Fruit fly (Drosophila melanogaster): Measurements from ENCODE around the gene Ir94c.

The Ir94c gene

DNA sequence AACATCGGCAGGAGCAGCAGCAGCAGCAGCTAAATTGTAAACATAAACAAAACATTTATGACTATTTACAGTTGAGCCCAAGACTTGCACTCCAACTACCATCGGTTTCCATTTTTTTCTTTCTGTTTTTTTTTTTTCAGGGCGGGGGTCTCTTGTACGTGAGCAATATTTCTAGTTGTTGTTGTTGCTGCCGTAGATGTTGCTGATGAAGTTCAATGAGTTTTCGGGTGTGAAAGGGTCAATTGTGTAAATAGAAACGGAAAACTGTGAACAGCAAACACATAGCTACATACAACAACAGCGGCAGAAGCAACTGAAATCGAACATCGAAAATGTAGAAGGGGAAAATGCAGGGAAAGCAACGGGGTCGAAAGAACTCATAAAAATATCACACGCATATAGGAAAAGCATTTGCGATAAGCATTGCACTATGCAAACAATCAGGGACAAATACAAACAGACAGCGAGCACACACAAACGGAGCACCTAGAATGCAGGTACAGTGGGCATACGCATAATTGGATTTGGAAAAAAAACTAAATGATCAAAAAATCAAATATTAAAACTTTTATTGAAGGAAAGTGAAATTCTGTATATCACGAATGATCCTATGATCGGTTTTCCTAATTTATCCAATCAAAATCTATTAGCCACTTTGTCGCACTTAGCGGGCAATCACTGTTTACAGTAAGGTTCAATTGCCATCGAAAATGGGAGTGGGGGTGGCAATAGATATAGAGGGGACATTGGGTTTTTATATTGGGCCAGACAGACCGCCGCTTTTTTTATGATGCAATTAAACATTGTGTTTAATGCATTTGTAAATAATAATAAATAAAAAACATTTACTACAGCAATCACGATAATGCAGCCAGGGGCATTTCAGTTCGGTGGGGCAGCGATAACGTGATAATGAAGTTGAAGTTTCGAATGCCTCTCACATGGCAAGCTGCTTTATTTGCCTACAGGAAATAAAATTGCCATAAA lies 26.5 kb upstream of the Ir94c start:
- TF ChIP-seq Dll (optimal IDR thresholded peaks at IDR 0.05) (no peak), CG8478 (optimal IDR thresholded peaks at IDR 0.05) (no peak), pan (optimal IDR thresholded peaks at IDR 0.05) (no peak), EcR (GFP tag; optimal IDR thresholded peaks at IDR 0.05) (no peak), usp (GFP tag; optimal IDR thresholded peaks at IDR 0.05) (no peak), psq (optimal IDR thresholded peaks at IDR 0.05) (no peak)

DNA sequence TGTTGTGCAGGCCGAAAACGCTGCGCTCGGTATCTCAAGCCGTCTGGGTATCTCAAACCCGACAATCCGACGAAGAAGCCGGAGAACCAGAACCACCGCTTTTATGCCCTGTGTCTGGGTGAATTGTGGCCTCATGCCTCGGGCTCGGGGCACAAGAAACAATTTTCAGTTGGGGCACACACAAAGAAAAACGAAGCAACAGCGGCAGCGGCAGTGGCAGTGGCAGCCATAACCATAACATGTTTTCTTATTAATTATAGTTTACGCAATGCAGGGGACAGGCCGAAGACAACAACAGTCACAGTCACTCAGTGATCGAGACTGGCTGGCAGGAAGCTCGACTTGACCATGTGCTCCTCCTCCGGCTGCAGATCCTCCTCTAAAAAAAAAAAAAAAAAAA lies 23.2 kb upstream of the Ir94c start:
- TF ChIP-seq Dll (optimal IDR thresholded peaks at IDR 0.05): peak; percentile 59
- no peak for TF ChIP-seq pan (optimal IDR thresholded peaks at IDR 0.05)

DNA sequence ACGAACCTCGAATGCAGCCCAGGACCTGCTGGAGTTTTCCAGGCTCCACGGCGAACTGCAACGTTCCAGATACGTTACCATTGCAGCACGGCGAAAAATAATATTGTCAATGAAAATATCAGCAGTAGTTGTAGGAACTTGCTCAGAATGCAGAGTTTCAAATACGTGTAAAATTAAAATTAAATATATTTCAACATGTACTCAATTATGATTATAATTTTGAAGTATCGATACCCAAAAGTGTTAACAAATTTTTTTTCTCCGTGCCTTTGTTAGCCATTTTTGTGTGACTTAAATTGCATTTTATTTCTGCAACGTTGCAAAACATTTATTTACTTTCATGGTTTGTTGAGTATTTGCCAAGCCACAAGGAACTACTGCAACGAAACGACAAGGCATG lies 22.1 kb upstream of the Ir94c start:
- TF ChIP-seq EcR (GFP tag; optimal IDR thresholded peaks at IDR 0.05) (no peak), CG8478 (optimal IDR thresholded peaks at IDR 0.05) (no peak), Dll (optimal IDR thresholded peaks at IDR 0.05) (no peak), psq (optimal IDR thresholded peaks at IDR 0.05) (no peak)

DNA sequence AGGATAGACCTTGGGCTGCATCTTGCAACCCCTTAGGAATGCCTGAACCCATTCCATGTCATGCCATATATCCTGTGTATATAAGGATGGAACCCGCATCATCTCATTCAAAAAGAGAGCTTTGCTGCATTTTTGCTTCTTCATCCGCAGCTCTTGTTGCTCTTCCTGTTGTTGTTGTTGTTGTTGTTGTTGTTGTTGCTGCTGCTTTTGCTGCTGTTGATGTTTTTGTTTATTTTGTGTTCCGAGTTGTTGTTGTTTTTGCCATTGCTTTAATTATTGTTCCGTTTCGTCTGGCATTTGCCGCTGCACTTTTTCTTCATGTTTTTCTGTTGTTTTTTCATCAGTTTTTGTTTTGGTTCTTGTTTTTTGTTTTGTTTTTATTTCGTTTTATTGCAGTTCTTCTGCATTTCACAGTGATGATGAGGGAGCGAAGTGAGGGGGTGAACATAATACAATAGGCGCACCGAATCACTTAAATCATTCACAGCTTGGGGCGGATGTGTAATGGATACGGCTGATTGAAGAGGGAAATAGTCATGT lies 20.7 kb upstream of the Ir94c start:
- TF ChIP-seq pan (optimal IDR thresholded peaks at IDR 0.05) (no peak), Dll (optimal IDR thresholded peaks at IDR 0.05) (no peak), usp (GFP tag; optimal IDR thresholded peaks at IDR 0.05) (no peak), psq (optimal IDR thresholded peaks at IDR 0.05) (no peak), CG8478 (optimal IDR thresholded peaks at IDR 0.05) (no peak), EcR (GFP tag; optimal IDR thresholded peaks at IDR 0.05) (no peak)

DNA sequence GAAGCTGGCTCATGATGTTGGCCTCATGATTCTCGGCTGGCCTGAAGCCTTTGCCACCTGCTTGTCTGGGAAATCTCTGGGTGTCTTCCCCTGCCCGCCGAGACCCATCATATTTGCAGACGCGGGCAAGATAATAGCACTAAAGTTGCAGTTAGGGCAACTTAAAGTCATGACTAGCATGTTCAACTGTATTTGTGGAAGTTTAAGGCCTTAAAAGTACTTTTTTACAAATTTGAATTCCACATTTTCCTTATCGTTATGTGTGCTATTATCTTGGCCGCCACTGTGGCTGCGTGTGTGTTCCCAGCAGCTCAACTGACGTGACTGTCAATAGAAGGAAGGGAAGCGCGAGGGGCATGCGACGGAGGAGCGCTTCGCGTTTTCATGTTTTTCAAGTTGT lies 19.9 kb upstream of the Ir94c start:
- TF ChIP-seq EcR (GFP tag; optimal IDR thresholded peaks at IDR 0.05) (peak in 1 of 2 experiments; percentile 9), Dll (optimal IDR thresholded peaks at IDR 0.05) (no peak), usp (GFP tag; optimal IDR thresholded peaks at IDR 0.05) (no peak), CG8478 (optimal IDR thresholded peaks at IDR 0.05) (no peak), pan (optimal IDR thresholded peaks at IDR 0.05) (no peak)

DNA sequence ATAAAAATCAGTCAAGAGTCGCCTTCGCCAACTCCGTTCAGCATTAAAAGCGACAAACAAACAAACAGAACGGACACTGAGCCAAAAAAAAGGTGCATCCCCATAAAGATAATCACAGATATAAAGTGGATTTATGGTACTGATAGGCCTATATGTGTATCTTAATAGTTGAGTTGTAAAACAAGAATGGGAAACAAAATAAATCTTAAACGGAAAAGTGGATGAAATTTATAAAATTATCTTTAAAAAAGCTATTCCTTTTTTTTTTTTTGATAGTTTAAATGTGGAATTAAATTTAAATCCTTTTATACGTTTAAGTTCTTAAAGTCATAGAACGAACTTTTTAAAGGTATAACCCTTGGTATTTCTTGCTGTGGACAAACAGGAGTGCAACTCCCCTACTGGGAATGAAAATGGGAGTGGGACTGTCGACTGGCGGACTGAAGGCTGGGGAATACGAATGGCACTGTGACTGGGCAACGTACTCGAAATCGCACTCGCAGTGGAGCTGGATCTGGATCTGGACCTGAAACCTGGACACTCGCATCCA lies 17.8 kb upstream of the Ir94c start:
- TF ChIP-seq CG8478 (optimal IDR thresholded peaks at IDR 0.05) (no peak), psq (optimal IDR thresholded peaks at IDR 0.05) (no peak)

DNA sequence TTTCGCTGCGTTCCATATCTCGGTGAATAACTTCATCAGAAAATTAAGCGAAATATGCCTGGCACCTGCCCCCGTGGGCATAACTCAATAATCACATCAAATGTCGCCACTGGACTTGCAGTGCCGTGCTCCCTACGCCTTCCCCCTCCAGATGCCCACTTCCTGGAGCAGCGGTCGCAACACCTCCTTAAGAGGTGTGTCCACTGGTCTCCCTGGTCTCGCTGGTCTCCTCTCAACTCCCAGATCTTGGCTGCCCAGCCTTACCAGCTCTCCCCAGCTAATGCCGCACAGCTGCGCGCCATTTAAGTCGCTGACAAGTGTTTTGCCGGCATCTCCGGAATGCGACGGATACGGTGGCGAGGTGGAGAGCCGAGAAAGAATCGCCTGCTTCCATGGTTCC lies 16.2 kb upstream of the Ir94c start:
- TF ChIP-seq EcR (GFP tag; optimal IDR thresholded peaks at IDR 0.05): no peak
- TF ChIP-seq pan (optimal IDR thresholded peaks at IDR 0.05): no peak
- no peak for TF ChIP-seq CG8478 (optimal IDR thresholded peaks at IDR 0.05)
- TF ChIP-seq psq (optimal IDR thresholded peaks at IDR 0.05): no peak
- no peak for TF ChIP-seq Dll (optimal IDR thresholded peaks at IDR 0.05)
- TF ChIP-seq usp (GFP tag; optimal IDR thresholded peaks at IDR 0.05): no peak

DNA sequence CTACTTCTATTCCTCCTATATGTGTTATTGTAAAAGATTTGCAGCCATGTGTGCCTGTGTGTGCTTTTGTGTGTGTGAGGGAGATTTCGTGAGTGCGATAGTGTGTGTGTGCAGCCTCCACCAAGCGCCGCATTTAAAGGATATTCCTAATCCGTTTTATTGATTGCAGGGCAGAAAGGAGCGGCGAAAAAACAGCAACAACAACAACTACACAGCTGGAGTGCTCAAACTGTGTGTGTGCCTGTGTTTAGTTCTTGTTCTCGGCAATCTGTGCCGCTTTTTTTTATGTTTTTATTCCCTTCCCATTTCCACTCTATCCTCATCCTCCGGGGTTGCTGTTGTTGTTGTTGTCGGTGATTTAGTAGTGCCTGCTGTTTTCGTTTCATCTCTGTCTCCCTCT lies 15.2 kb upstream of the Ir94c start:
- no peak for TF ChIP-seq usp (GFP tag; optimal IDR thresholded peaks at IDR 0.05)
- no peak for TF ChIP-seq CG8478 (optimal IDR thresholded peaks at IDR 0.05)
- TF ChIP-seq EcR (GFP tag; optimal IDR thresholded peaks at IDR 0.05): no peak
- no peak for TF ChIP-seq pan (optimal IDR thresholded peaks at IDR 0.05)
- TF ChIP-seq Dll (optimal IDR thresholded peaks at IDR 0.05): no peak
- TF ChIP-seq psq (optimal IDR thresholded peaks at IDR 0.05): no peak

DNA sequence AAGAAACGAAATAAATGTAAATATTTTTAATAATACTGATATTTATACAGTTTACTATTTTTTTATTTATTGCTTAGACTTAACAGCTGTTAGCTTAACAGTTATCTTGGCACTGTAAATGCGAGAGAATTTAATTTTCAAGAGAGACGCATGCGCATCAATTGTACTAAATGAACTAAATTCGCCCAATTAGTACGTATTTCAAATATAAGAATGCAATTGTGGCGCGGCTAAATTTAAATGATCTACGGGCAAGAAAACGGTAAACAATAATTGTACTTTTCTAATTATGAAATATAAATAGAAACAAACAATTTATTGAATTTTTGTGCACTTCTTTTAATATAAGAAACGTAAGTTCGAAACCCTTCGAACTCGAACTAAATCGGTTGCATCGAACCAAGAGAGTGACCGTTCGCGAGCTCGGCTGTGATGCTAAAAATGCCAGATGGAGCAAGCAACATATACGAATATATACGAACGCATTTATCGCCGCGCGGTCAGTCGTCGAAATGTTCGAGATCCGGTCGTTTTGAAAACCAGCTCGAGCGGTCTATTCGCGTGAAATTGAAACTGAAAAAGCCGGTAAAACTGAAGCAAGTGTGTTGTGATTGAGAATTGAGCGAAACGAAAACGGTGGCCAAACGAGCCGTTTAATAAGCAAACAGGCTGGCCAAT lies 14.2 kb upstream of the Ir94c start, which contains the start of gene SKIP:
Gene SKIP (plus strand): TSS at position 494 of the 678 bp plus-strand sequence.
- TF ChIP-seq psq (optimal IDR thresholded peaks at IDR 0.05) (no peak), usp (GFP tag; optimal IDR thresholded peaks at IDR 0.05) (no peak), CG8478 (optimal IDR thresholded peaks at IDR 0.05) (no peak), Dll (optimal IDR thresholded peaks at IDR 0.05) (no peak), pan (optimal IDR thresholded peaks at IDR 0.05) (no peak), EcR (GFP tag; optimal IDR thresholded peaks at IDR 0.05) (no peak)

DNA sequence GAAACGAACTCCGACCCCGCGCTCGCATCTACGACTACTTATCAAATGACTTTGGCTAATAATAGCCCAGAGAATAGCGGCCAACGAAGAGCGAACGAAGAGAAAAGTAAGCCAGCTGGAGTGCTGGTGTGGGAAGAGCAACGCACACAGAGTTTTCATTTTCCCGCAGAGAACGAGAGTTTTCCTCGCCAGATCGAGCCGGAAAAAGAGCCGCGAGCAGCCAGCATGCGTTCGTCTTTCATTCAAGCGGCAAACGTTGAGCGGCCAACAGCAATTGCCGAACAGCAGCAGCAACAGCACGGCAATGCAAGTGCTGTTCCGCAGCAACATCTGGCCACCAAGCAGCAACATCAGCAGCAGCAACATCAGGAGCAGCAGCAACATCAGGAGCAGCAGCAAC lies 5.6 kb upstream of the Ir94c start:
- TF ChIP-seq pan (optimal IDR thresholded peaks at IDR 0.05) (no peak), Dll (optimal IDR thresholded peaks at IDR 0.05) (no peak), psq (optimal IDR thresholded peaks at IDR 0.05) (no peak)

DNA sequence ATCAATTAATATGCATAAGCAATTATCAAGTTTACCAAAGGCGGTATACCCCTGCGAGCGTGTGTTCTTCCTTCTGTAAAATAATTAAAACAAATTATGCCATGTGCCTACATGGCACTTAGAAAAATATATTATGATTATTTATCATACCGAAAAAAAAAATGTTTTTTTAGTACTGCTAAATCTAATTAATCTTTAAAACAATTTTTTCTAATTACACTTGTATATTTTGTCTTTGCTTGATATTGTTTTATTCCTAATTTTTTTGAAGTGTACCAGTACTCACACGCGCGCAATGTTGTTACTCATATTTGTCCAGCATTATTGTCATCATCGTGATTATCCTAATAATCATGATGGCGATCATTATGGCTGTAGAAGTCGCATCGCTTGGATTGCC lies 4.1 kb upstream of the Ir94c start:
- TF ChIP-seq pan (optimal IDR thresholded peaks at IDR 0.05) (no peak), CG8478 (optimal IDR thresholded peaks at IDR 0.05) (no peak), EcR (GFP tag; optimal IDR thresholded peaks at IDR 0.05) (no peak), psq (optimal IDR thresholded peaks at IDR 0.05) (no peak), Dll (optimal IDR thresholded peaks at IDR 0.05) (no peak), usp (GFP tag; optimal IDR thresholded peaks at IDR 0.05) (no peak)

DNA sequence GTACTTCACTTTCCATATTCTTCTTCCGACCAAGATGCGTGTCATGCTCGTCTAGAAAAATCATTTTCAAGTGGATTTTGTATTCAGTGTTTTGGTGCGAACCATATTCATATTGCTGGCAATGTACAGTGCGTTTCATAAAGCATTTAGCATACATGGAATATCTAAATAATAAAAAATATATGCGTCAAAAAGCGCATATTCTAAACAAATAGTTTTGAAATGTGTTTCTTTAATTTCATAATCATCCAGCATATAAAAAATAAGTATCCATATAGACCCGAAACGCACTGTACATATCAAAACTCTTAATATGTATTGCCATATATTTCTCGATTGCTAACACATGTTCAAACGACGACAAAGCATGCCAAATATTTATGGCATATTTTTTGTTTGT lies 2.0 kb upstream of the Ir94c start:
- TF ChIP-seq CG8478 (optimal IDR thresholded peaks at IDR 0.05) (no peak), Dll (optimal IDR thresholded peaks at IDR 0.05) (no peak), psq (optimal IDR thresholded peaks at IDR 0.05) (no peak), pan (optimal IDR thresholded peaks at IDR 0.05) (no peak), usp (GFP tag; optimal IDR thresholded peaks at IDR 0.05) (no peak)

Data from whole organism.